Fruit fly (Drosophila melanogaster) whole organism, larva: Measurements from ENCODE around the gene CG14958.

ENCODE experiments used
- noc ChIP-seq: fragments of 200-800 bp; sonication (Bioruptor generic); optimal IDR thresholded peaks from 3 replicates; lab custom pipeline; 2019; ENCODE audit warnings: missing biosample characterization, mild to moderate bottlenecking, missing genetic modification characterization, moderate library complexity

CG14958 gene

dm6 chr3L:3204348-3204747, 14.6 kb downstream of the CG14958 start, which contains the start of gene CG33159:
Gene CG33159, minus strand, starts transcription at chr3L:3204448.
- no peak for TF ChIP-seq noc (tag; lab: Kevin White, UChicago)

dm6 chr3L:3205349-3205748, 15.6 kb downstream of the CG14958 start, which contains the start of gene CG32277:
Gene CG32277, minus strand, starts transcription at chr3L:3205449.
- TF ChIP-seq noc (tag; lab: Kevin White, UChicago): no peak

- no peak for TF ChIP-seq noc (tag; lab: Kevin White, UChicago)
Observed at dm6 chr3L:3206263-3206662, 16.5 kb downstream of the CG14958 start, which contains the start of gene CG33160. Gene CG33160, minus strand, starts transcription at chr3L:3206363.

- TF ChIP-seq noc (tag; lab: Kevin White, UChicago): no peak
Observed at dm6 chr3L:3208895-3209294, 19.1 kb downstream of the CG14958 start, which contains the start of the genes CG32269 and CG32270. Gene CG32269, minus strand, starts transcription at chr3L:3208985. Gene CG32270, minus strand, starts transcription at chr3L:3208985.

dm6 chr3L:3218859-3219258, 29.1 kb downstream of the CG14958 start, which contains the start of the genes hob and nSMase:
Gene hob, minus strand, starts transcription at chr3L:3218920.
Gene nSMase, plus strand, starts transcription at chr3L:3219156.
- no peak for TF ChIP-seq noc (tag; lab: Kevin White, UChicago)

- peak; percentile 70 for TF ChIP-seq noc (tag; lab: Kevin White, UChicago)
Observed at dm6 chr3L:3222643-3223389, 33.0 kb downstream of the CG14958 start, which contains the start of the genes RpL28 and eIF1. Gene RpL28, minus strand, starts transcription at chr3L:3222960. Gene eIF1, plus strand, starts transcription at chr3L:3223341.

dm6 chr3L:3223390-3223914, 33.7 kb downstream of the CG14958 start:
- no peak for TF ChIP-seq noc (tag; lab: Kevin White, UChicago)

dm6 chr3L:3224740-3225719, 35.3 kb downstream of the CG14958 start, which contains the start of gene Larp4B:
Gene Larp4B, plus strand, starts transcription at chr3L:3224838.
- TF ChIP-seq noc (tag; lab: Kevin White, UChicago): no peak

dm6 chr3L:3225769-3226457, 36.1 kb downstream of the CG14958 start:
- no peak for TF ChIP-seq noc (tag; lab: Kevin White, UChicago)

- TF ChIP-seq noc (tag; lab: Kevin White, UChicago): no peak
Observed at dm6 chr3L:3226458-3226783, 36.6 kb downstream of the CG14958 start.

- TF ChIP-seq noc (tag; lab: Kevin White, UChicago): no peak
Observed at dm6 chr3L:3236319-3236718, 46.5 kb downstream of the CG14958 start.

- no peak for TF ChIP-seq noc (tag; lab: Kevin White, UChicago)
Observed at dm6 chr3L:3239033-3239752, 49.4 kb downstream of the CG14958 start, which contains the start of gene CG17746. Gene CG17746, minus strand, starts transcription at chr3L:3239578.

dm6 chr3L:3239785-3240596, 50.2 kb downstream of the CG14958 start:
- TF ChIP-seq noc (tag; lab: Kevin White, UChicago): peak; percentile 61
